Worm (Caenorhabditis elegans): ENCODE results near the gene ift-81.

- TF ChIP-seq F39B2.1 (GFP tag; IDR thresholded peaks at IDR 0.05) (no peak), C06A6.2 (GFP tag; conservative IDR thresholded peaks at IDR 0.05) (no peak)
Observed at ce11 chrX:5279674-5280073, 18.7 kb upstream of the ift-81 start, which contains the start of gene rga-8.
